Fruit fly (Drosophila melanogaster) whole organism, embryonic: ENCODE data around the gene Slimp.

ENCODE experiments used
- ATbp ChIP-seq: fragments of 200-800 bp; sonication (Bioruptor generic); optimal IDR thresholded peaks from 2 replicates; lab custom pipeline; 2017; ENCODE audit warnings: missing biosample characterization, mild to moderate bottlenecking, missing genetic modification characterization, missing genetic modification reagents
- B-H2 ChIP-seq: fragments of 200-800 bp; sonication (Bioruptor generic); optimal IDR thresholded peaks from 2 replicates; lab custom pipeline; 2018; ENCODE audit warnings: missing biosample characterization, mild to moderate bottlenecking, missing genetic modification characterization
- CG1024 ChIP-seq: fragments of 200-800 bp; sonication (Bioruptor generic); IDR thresholded peaks from 2 replicates; pipeline ENCODE4 v1.3.6; 2022; ENCODE audit warnings: missing biosample characterization, missing genetic modification characterization
- CG10267 ChIP-seq: fragments of 200-800 bp; sonication (Bioruptor generic); optimal IDR thresholded peaks from 2 replicates; lab custom pipeline; 2018; ENCODE audit warnings: missing biosample characterization, mild to moderate bottlenecking, missing genetic modification characterization, moderate library complexity
- CG10565 ChIP-seq: fragments of 200-800 bp; sonication (Bioruptor generic); optimal IDR thresholded peaks from 3 replicates; lab custom pipeline; 2016; ENCODE audit warnings: missing biosample characterization, mild to moderate bottlenecking, missing genetic modification characterization
- CG10959 ChIP-seq: fragments of 200-800 bp; sonication (Bioruptor generic); IDR thresholded peaks from 2 replicates; pipeline ENCODE4 v1.3.6; 2022; ENCODE audit warnings: missing biosample characterization, missing genetic modification characterization
- CG12071 ChIP-seq: fragments of 200-800 bp; sonication (Bioruptor generic); optimal IDR thresholded peaks from 3 replicates; lab custom pipeline; 2018; ENCODE audit warnings: missing biosample characterization, mild to moderate bottlenecking, missing genetic modification characterization
- CG12659 ChIP-seq: fragments of 200-800 bp; sonication (Bioruptor generic); optimal IDR thresholded peaks from 3 replicates; lab custom pipeline; 2017; ENCODE audit warnings: mild to moderate bottlenecking, missing biosample characterization, missing genetic modification reagents, missing genetic modification characterization
- CG13624 ChIP-seq: fragments of 200-800 bp; sonication (Bioruptor generic); optimal IDR thresholded peaks from 2 replicates; lab custom pipeline; 2016; ENCODE audit warnings: missing biosample characterization, missing genetic modification characterization
- CG14014 ChIP-seq: fragments of 200-800 bp; sonication (Bioruptor generic); IDR thresholded peaks from 2 replicates; pipeline ENCODE4 v1.3.6; 2022; ENCODE audit warnings: missing biosample characterization, missing genetic modification characterization
- CG14860 ChIP-seq: fragments of 200-800 bp; sonication (Bioruptor generic); IDR thresholded peaks from 3 replicates; pipeline ENCODE4 v1.3.6; 2022; ENCODE audit warnings: missing biosample characterization, missing genetic modification characterization; ENCODE audit not compliant: partially characterized antibody
- CG15073 ChIP-seq: fragments of 200-800 bp; sonication (Bioruptor generic); optimal IDR thresholded peaks from 2 replicates; lab custom pipeline; 2016; ENCODE audit warnings: missing biosample characterization, missing genetic modification characterization
- CG15696 ChIP-seq: fragments of 200-800 bp; sonication (Bioruptor generic); optimal IDR thresholded peaks from 2 replicates; lab custom pipeline; 2019; ENCODE audit warnings: missing biosample characterization, mild to moderate bottlenecking, missing genetic modification characterization, moderate library complexity
- CG18599 ChIP-seq: fragments of 200-800 bp; sonication (Bioruptor generic); optimal IDR thresholded peaks from 3 replicates; lab custom pipeline; 2017; ENCODE audit warnings: missing biosample characterization, missing genetic modification characterization, mild to moderate bottlenecking, moderate library complexity, missing genetic modification reagents
- CG2712 ChIP-seq: fragments of 200-800 bp; optimal IDR thresholded peaks from 3 replicates; lab custom pipeline; 2019; ENCODE audit warnings: missing biosample characterization, mild to moderate bottlenecking, missing genetic modification characterization, moderate library complexity
- CG3065 ChIP-seq: fragments of 200-800 bp; sonication (Bioruptor generic); optimal IDR thresholded peaks from 2 replicates; lab custom pipeline; 2016; ENCODE audit warnings: missing biosample characterization, missing genetic modification characterization
- CG31365 ChIP-seq: fragments of 200-800 bp; sonication (Bioruptor generic); optimal IDR thresholded peaks from 2 replicates; lab custom pipeline; 2018; ENCODE audit warnings: missing biosample characterization, mild to moderate bottlenecking, missing genetic modification characterization
- CG31441 ChIP-seq: fragments of 200-800 bp; sonication (Bioruptor generic); IDR thresholded peaks from 2 replicates; pipeline ENCODE4 v1.3.6; 2022; ENCODE audit warnings: missing biosample characterization, missing genetic modification characterization
- CG4360 ChIP-seq: fragments of 200-800 bp; sonication (Bioruptor generic); IDR thresholded peaks from 2 replicates; pipeline ENCODE4 v1.3.6; 2022; ENCODE audit warnings: missing biosample characterization, missing genetic modification characterization
- CG6654 ChIP-seq: fragments of 200-800 bp; sonication (Bioruptor generic); optimal IDR thresholded peaks from 2 replicates; lab custom pipeline; 2017; ENCODE audit warnings: missing biosample characterization, mild to moderate bottlenecking, missing genetic modification characterization
- CG7271 ChIP-seq: fragments of 200-800 bp; sonication (Bioruptor generic); optimal IDR thresholded peaks from 2 replicates; lab custom pipeline; 2018; ENCODE audit warnings: missing biosample characterization, mild to moderate bottlenecking, missing genetic modification characterization, moderate library complexity
- CG7372 ChIP-seq: fragments of 200-800 bp; sonication (Bioruptor generic); IDR thresholded peaks from 2 replicates; pipeline ENCODE4 v1.3.6; 2022; ENCODE audit warnings: missing biosample characterization, missing genetic modification characterization
- CG7928 ChIP-seq: fragments of 200-800 bp; sonication (Bioruptor generic); optimal IDR thresholded peaks from 2 replicates; lab custom pipeline; 2017; ENCODE audit warnings: missing biosample characterization, mild to moderate bottlenecking, missing genetic modification characterization
- CG8359 ChIP-seq: fragments of 200-800 bp; sonication (Bioruptor generic); optimal IDR thresholded peaks from 2 replicates; lab custom pipeline; 2017; ENCODE audit warnings: missing biosample characterization, mild to moderate bottlenecking, missing genetic modification characterization, borderline replicate concordance
- Doc3 ChIP-seq: fragments of 200-800 bp; sonication (Bioruptor generic); IDR thresholded peaks from 3 replicates; pipeline ENCODE4 v1.3.6; 2022; ENCODE audit warnings: missing biosample characterization, missing genetic modification characterization; ENCODE audit not compliant: partially characterized antibody
- Dp ChIP-seq: fragments of 200-800 bp; sonication (Bioruptor generic); optimal IDR thresholded peaks from 2 replicates; lab custom pipeline; 2018; ENCODE audit warnings: missing biosample characterization, mild to moderate bottlenecking, missing genetic modification characterization, moderate library complexity
- Elba2 ChIP-seq: fragments of 200-800 bp; sonication (Bioruptor generic); optimal IDR thresholded peaks from 3 replicates; lab custom pipeline; 2016; ENCODE audit warnings: missing biosample characterization, missing genetic modification characterization
- Gsc ChIP-seq: fragments of 200-800 bp; sonication (Bioruptor generic); IDR thresholded peaks from 2 replicates; pipeline ENCODE4 v1.3.6; 2022; ENCODE audit warnings: missing biosample characterization, missing genetic modification characterization
- H15 ChIP-seq: fragments of 200-800 bp; sonication (Bioruptor generic); IDR thresholded peaks from 3 replicates; pipeline ENCODE4 v1.3.6; 2022; ENCODE audit warnings: missing biosample characterization, missing genetic modification characterization
- Lpt ChIP-seq: fragments of >200 bp; optimal IDR thresholded peaks from 2 replicates; lab custom pipeline; 2018; ENCODE audit warnings: missing biosample characterization, missing genetic modification characterization
- Mad ChIP-seq: fragments of 200-800 bp; sonication (Bioruptor generic); optimal IDR thresholded peaks from 2 replicates; lab custom pipeline; 2016; ENCODE audit warnings: missing biosample characterization, missing genetic modification characterization
- NC2α ChIP-seq: fragments of 200-800 bp; sonication (Bioruptor generic); optimal IDR thresholded peaks from 2 replicates; lab custom pipeline; 2016; ENCODE audit warnings: missing biosample characterization, missing genetic modification characterization
- NK7.1 ChIP-seq: fragments of 200-800 bp; sonication (Bioruptor generic); optimal IDR thresholded peaks from 3 replicates; lab custom pipeline; 2016; ENCODE audit warnings: missing biosample characterization, missing genetic modification characterization
- Oaz ChIP-seq: fragments of 200-800 bp; sonication (Bioruptor generic); IDR thresholded peaks from 2 replicates; pipeline ENCODE4 v1.3.6; 2022; ENCODE audit warnings: missing biosample characterization, missing genetic modification characterization
- al ChIP-seq: fragments of 200-800 bp; sonication (Bioruptor generic); IDR thresholded peaks from 2 replicates; pipeline ENCODE4 v1.3.6; 2022; ENCODE audit warnings: missing biosample characterization, missing genetic modification characterization
- ase ChIP-seq: fragments of 200-800 bp; sonication (Bioruptor generic); IDR thresholded peaks from 3 replicates; pipeline ENCODE4 v1.3.6; 2022; ENCODE audit warnings: missing biosample characterization, missing genetic modification characterization
- ato ChIP-seq: fragments of 200-800 bp; sonication (Bioruptor generic); IDR thresholded peaks from 2 replicates; pipeline ENCODE4 v1.3.6; 2022; ENCODE audit warnings: missing biosample characterization, missing genetic modification characterization; ENCODE audit not compliant: partially characterized antibody
- bab2 ChIP-seq: fragments of 200-800 bp; sonication (Bioruptor generic); optimal IDR thresholded peaks from 2 replicates; lab custom pipeline; 2016; ENCODE audit warnings: missing biosample characterization, missing genetic modification characterization
- crp ChIP-seq, 2 experiments: fragments of 200-800 bp; sonication (Bioruptor generic); optimal IDR thresholded peaks; 2 replicates in 1 of 2; 3 replicates in 1 of 2; lab custom pipeline; 2017; ENCODE audit warnings: missing biosample characterization in 2 of 2, missing genetic modification characterization in 2 of 2, mild to moderate bottlenecking in 1 of 2, moderate library complexity in 1 of 2
- dm ChIP-seq: fragments of 200-800 bp; sonication (Bioruptor generic); optimal IDR thresholded peaks from 3 replicates; lab custom pipeline; 2016; ENCODE audit warnings: missing biosample characterization, missing genetic modification characterization
- ftz-f1 ChIP-seq: fragments of 200-800 bp; sonication (Bioruptor generic); optimal IDR thresholded peaks from 2 replicates; lab custom pipeline; 2016; ENCODE audit warnings: missing biosample characterization, missing genetic modification characterization
- gem ChIP-seq: fragments of 200-800 bp; sonication (Bioruptor generic); optimal IDR thresholded peaks from 2 replicates; lab custom pipeline; 2019; ENCODE audit warnings: missing biosample characterization, mild to moderate bottlenecking, missing genetic modification characterization, moderate library complexity
- hkb ChIP-seq, 2 experiments: fragments of 200-800 bp in 1 of 2; fragments of >200 bp in 1 of 2; sonication (Bioruptor generic) in 1 of 2; IDR thresholded peaks in 1 of 2; optimal IDR thresholded peaks in 1 of 2; 2 replicates each; pipeline versions ENCODE4 v1.3.6 to Lab custom; 2017 to 2022; ENCODE audit warnings: missing biosample characterization in 1 of 2, missing genetic modification characterization in 1 of 2
- org-1 ChIP-seq: fragments of 200-800 bp; sonication (Bioruptor generic); optimal IDR thresholded peaks from 2 replicates; lab custom pipeline; 2017; ENCODE audit warnings: missing biosample characterization, missing genetic modification characterization
- psq ChIP-seq: fragments of 200-800 bp; sonication (Bioruptor generic); optimal IDR thresholded peaks from 2 replicates; lab custom pipeline; 2017; ENCODE audit warnings: missing biosample characterization, missing genetic modification characterization
- rib ChIP-seq: fragments of 200-800 bp; sonication (Bioruptor generic); IDR thresholded peaks from 2 replicates; pipeline ENCODE4 v1.3.6; 2022; ENCODE audit warnings: missing biosample characterization, missing genetic modification characterization
- sna ChIP-seq: fragments of 200-800 bp; sonication (Bioruptor generic); IDR thresholded peaks from 2 replicates; pipeline ENCODE4 v1.3.6; 2022; ENCODE audit warnings: missing biosample characterization, missing genetic modification characterization; ENCODE audit not compliant: partially characterized antibody
- stc ChIP-seq: fragments of 200-800 bp; sonication (Bioruptor generic); IDR thresholded peaks from 2 replicates; pipeline ENCODE4 v1.3.6; 2022; ENCODE audit warnings: missing biosample characterization, missing genetic modification characterization
- toy ChIP-seq: fragments of 200-800 bp; sonication (Bioruptor generic); IDR thresholded peaks from 2 replicates; pipeline ENCODE4 v1.3.6; 2022; ENCODE audit warnings: missing biosample characterization, missing genetic modification characterization
- tup ChIP-seq: fragments of 200-800 bp; sonication (Bioruptor generic); optimal IDR thresholded peaks from 2 replicates; lab custom pipeline; 2016; ENCODE audit warnings: missing biosample characterization, mild to moderate bottlenecking, missing genetic modification characterization, moderate library complexity
- vvl ChIP-seq: fragments of 200-800 bp; sonication (Bioruptor generic); IDR thresholded peaks from 2 replicates; pipeline ENCODE4 v1.3.6; 2022; ENCODE audit warnings: missing biosample characterization, missing genetic modification characterization

The Slimp gene

DNA sequence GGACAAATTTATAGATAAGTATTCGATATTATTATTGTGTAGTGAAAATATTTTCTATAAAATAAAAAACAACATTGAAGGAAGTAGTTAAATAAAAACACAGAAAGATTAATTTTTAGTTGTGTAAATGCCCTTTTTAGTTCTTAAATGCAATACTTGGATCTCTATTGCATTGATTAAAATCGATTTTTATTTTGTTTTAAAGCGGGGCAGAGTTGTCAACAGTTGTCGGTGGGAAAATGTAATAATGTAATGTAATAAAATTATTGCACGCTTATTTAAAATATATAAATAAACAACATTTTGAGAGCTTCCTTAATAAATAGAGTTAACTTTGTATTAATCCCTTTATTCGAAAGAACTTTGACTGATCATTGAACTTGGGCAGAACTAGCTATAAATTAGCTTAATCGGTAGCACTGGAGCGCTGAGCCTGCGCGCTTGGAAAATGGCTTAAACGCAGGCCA lies 14.8 kb upstream of the Slimp start, which contains the start of gene Apc2 (continued):
- TF ChIP-seq CG12071 = no peak
- no peak for TF ChIP-seq ftz-f1 (GFP tag; lab: Kevin White, UChicago)
- no peak for TF ChIP-seq Lpt (GFP tag; lab: Kevin White, UChicago)
- TF ChIP-seq sna (GFP tag; lab: Robert Waterston, UW) = no peak
- TF ChIP-seq NC2α = no peak
- TF ChIP-seq org-1 (GFP tag; lab: Kevin White, UChicago) = no peak
- no peak for TF ChIP-seq ATbp (GFP tag; lab: Kevin White, UChicago)
- TF ChIP-seq tup (GFP tag; lab: Kevin White, UChicago) = peak; percentile 30
- TF ChIP-seq CG7372 (GFP tag; lab: Robert Waterston, UW) = no peak
- TF ChIP-seq CG31365 = no peak
- peak; percentile 63 for TF ChIP-seq vvl
- TF ChIP-seq al (GFP tag; lab: Robert Waterston, UW) = peak; percentile 45
- TF ChIP-seq ato (GFP tag; lab: Robert Waterston, UW) = no peak
- TF ChIP-seq Gsc (GFP tag; lab: Robert Waterston, UW) = no peak
- TF ChIP-seq CG15073 (GFP tag; lab: Kevin White, UChicago) = no peak
- TF ChIP-seq CG7928 (GFP tag; lab: Kevin White, UChicago) = no peak
- TF ChIP-seq dm = no peak
- peak; percentile 12 to 84 for TF ChIP-seq crp (GFP tag; optimal IDR thresholded peaks at IDR 0.05; lab: Kevin White, UChicago)
- TF ChIP-seq bab2 (GFP tag; lab: Kevin White, UChicago) = peak; percentile 49
- peak; percentile 80 for TF ChIP-seq gem (tag; lab: Kevin White, UChicago)
- no peak for TF ChIP-seq rib (GFP tag; lab: Robert Waterston, UW)
- TF ChIP-seq CG1024 (GFP tag; lab: Robert Waterston, UW) = no peak
- TF ChIP-seq CG12659 (GFP tag; lab: Kevin White, UChicago) = peak; percentile 64
- no peak for TF ChIP-seq Mad (GFP tag; lab: Kevin White, UChicago)
- TF ChIP-seq CG10267 (tag; lab: Kevin White, UChicago) = peak; percentile 66
- no peak for TF ChIP-seq NK7.1
- no peak for TF ChIP-seq CG3065 (GFP tag; lab: Kevin White, UChicago)
- TF ChIP-seq CG14014 (GFP tag; lab: Robert Waterston, UW) = peak; percentile 61
- TF ChIP-seq psq (GFP tag; lab: Kevin White, UChicago) = peak; percentile 10
- TF ChIP-seq Doc3 = peak; percentile 57
- peak; percentile 73 for TF ChIP-seq CG2712 (tag; lab: Kevin White, UChicago)
- peak; percentile 35; the same call in 2 of the 3 replicates for TF ChIP-seq ase
- TF ChIP-seq CG6654 (GFP tag; lab: Kevin White, UChicago) = no peak
- peak; percentile 17 for TF ChIP-seq Dp (GFP tag; lab: Kevin White, UChicago)
- no peak for TF ChIP-seq CG4360 (GFP tag; lab: Robert Waterston, UW)
- TF ChIP-seq hkb (optimal IDR thresholded peaks at IDR 0.05; lab: Kevin White, UChicago) = no peak
- peak; percentile 68 for TF ChIP-seq hkb (GFP tag; IDR thresholded peaks at IDR 0.05; lab: Robert Waterston, UW)
- no peak for TF ChIP-seq CG8359 (GFP tag; lab: Kevin White, UChicago)
- TF ChIP-seq CG10565 (GFP tag; lab: Kevin White, UChicago) = no peak
- peak; percentile 70 for TF ChIP-seq CG31441 (GFP tag; lab: Robert Waterston, UW)
- TF ChIP-seq Oaz = no peak
- no peak for TF ChIP-seq toy (GFP tag; lab: Robert Waterston, UW)
- TF ChIP-seq H15 = no peak
- TF ChIP-seq CG7271 (tag; lab: Kevin White, UChicago) = no peak
- peak; percentile 59; the same call in 1 of the 2 replicates for TF ChIP-seq stc (GFP tag; lab: Robert Waterston, UW)
- peak; percentile 24 for TF ChIP-seq CG18599 (GFP tag; lab: Kevin White, UChicago)
- no peak for TF ChIP-seq CG13624 (GFP tag; lab: Kevin White, UChicago)
- TF ChIP-seq CG15696 = peak; percentile 61
- peak; percentile 4 for TF ChIP-seq B-H2 (GFP tag; lab: Kevin White, UChicago)
- no peak for TF ChIP-seq Elba2
- TF ChIP-seq CG10959 = no peak
- TF ChIP-seq CG14860 = no peak
